Worm (Caenorhabditis elegans) whole organism, mixed stage, embryonic: ENCODE data around the gene C54D2.6.

Experiments used
- M03D4.4 ChIP-seq: sonication (generic microtip); optimal IDR thresholded peaks from 2 replicates; lab custom pipeline; 2017; ENCODE audit warnings: mild to moderate bottlenecking, missing genetic modification characterization, missing compliant biosample characterization
- bed-3 ChIP-seq: fragments of 200-800 bp; sonication (Bioruptor generic); optimal IDR thresholded peaks from 3 replicates; lab custom pipeline; 2018; ENCODE audit warnings: mild to moderate bottlenecking, missing genetic modification characterization, moderate library complexity, missing compliant biosample characterization
- blmp-1 ChIP-seq: fragments of 150-350 bp; optimal IDR thresholded peaks from 2 replicates; lab custom pipeline; 2014; ENCODE audit warnings: missing biosample characterization, missing genetic modification characterization
- ceh-39 ChIP-seq: fragments of 150-350 bp; optimal IDR thresholded peaks from 2 replicates; lab custom pipeline; 2014; ENCODE audit warnings: missing biosample characterization, missing genetic modification characterization
- ceh-43 ChIP-seq: fragments of 200-800 bp; sonication (Bioruptor generic); optimal IDR thresholded peaks from 2 replicates; lab custom pipeline; 2018; ENCODE audit warnings: mild to moderate bottlenecking, missing genetic modification characterization, moderate library complexity, missing compliant biosample characterization
- ceh-83 ChIP-seq: fragments of 200-800 bp; sonication (Bioruptor generic); optimal IDR thresholded peaks from 2 replicates; lab custom pipeline; 2018; ENCODE audit warnings: mild to moderate bottlenecking, missing genetic modification characterization, missing compliant biosample characterization
- ces-1 ChIP-seq: fragments of 150-350 bp; optimal IDR thresholded peaks from 2 replicates; lab custom pipeline; 2014; ENCODE audit warnings: missing biosample characterization, missing genetic modification reagents, missing genetic modification characterization
- cnd-1 ChIP-seq: fragments of 200-800 bp; sonication (Bioruptor generic); optimal IDR thresholded peaks from 2 replicates; lab custom pipeline; 2018; ENCODE audit warnings: mild to moderate bottlenecking, missing genetic modification characterization, missing compliant biosample characterization
- drap-1 ChIP-seq: fragments of 200-800 bp; sonication (Bioruptor generic); optimal IDR thresholded peaks from 3 replicates; lab custom pipeline; 2018; ENCODE audit warnings: mild to moderate bottlenecking, missing genetic modification characterization, missing compliant biosample characterization
- elt-1 ChIP-seq: sonication (generic microtip); optimal IDR thresholded peaks from 2 replicates; lab custom pipeline; 2017; ENCODE audit warnings: missing genetic modification characterization, mild to moderate bottlenecking, missing compliant biosample characterization, antibody characterized with exemption, moderate library complexity, borderline replicate concordance; ENCODE audit not compliant: insufficient read depth
- elt-3 ChIP-seq: fragments of 150-350 bp; optimal IDR thresholded peaks from 2 replicates; lab custom pipeline; 2014; ENCODE audit warnings: missing biosample characterization, missing genetic modification characterization
- flh-1 ChIP-seq: fragments of 200-800 bp; sonication (Bioruptor generic); optimal IDR thresholded peaks from 2 replicates; lab custom pipeline; 2018; ENCODE audit warnings: mild to moderate bottlenecking, missing genetic modification characterization, moderate library complexity, missing compliant biosample characterization
- ham-2 ChIP-seq: fragments of 200-800 bp; sonication (Bioruptor generic); optimal IDR thresholded peaks from 2 replicates; lab custom pipeline; 2018; ENCODE audit warnings: mild to moderate bottlenecking, missing genetic modification characterization, missing compliant biosample characterization
- hlh-1 ChIP-seq: fragments of 150-350 bp; optimal IDR thresholded peaks from 2 replicates; lab custom pipeline; 2014; ENCODE audit warnings: missing biosample characterization, missing genetic modification reagents, missing genetic modification characterization
- lin-13 ChIP-seq: fragments of 150-350 bp; optimal IDR thresholded peaks from 2 replicates; lab custom pipeline; 2014; ENCODE audit warnings: missing biosample characterization, missing genetic modification characterization
- lin-32 ChIP-seq: fragments of 200-800 bp; sonication (Bioruptor generic); optimal IDR thresholded peaks from 2 replicates; lab custom pipeline; 2018; ENCODE audit warnings: mild to moderate bottlenecking, missing genetic modification characterization, missing compliant biosample characterization
- lsy-2 ChIP-seq: fragments of 150-350 bp; optimal IDR thresholded peaks from 2 replicates; lab custom pipeline; 2014; ENCODE audit warnings: missing biosample characterization, missing genetic modification characterization
- mab-5 ChIP-seq: fragments of 150-350 bp; optimal IDR thresholded peaks from 2 replicates; lab custom pipeline; 2014; ENCODE audit warnings: missing biosample characterization, missing genetic modification characterization
- mep-1 ChIP-seq: fragments of 150-350 bp; optimal IDR thresholded peaks from 2 replicates; lab custom pipeline; 2017; ENCODE audit warnings: missing biosample characterization, missing genetic modification reagents, missing genetic modification characterization, inconsistent platforms
- mls-2 ChIP-seq: sonication (generic microtip); optimal IDR thresholded peaks from 2 replicates; lab custom pipeline; 2016; ENCODE audit warnings: mild to moderate bottlenecking, missing genetic modification characterization, moderate library complexity, missing compliant biosample characterization
- nhr-12 ChIP-seq: fragments of 150-350 bp; optimal IDR thresholded peaks from 2 replicates; lab custom pipeline; 2014; ENCODE audit warnings: missing biosample characterization, missing genetic modification characterization
- nhr-2 ChIP-seq: fragments of 150-350 bp; optimal IDR thresholded peaks from 2 replicates; lab custom pipeline; 2014; ENCODE audit warnings: missing biosample characterization, missing genetic modification characterization
- nhr-237 ChIP-seq: fragments of 150-350 bp; optimal IDR thresholded peaks from 2 replicates; lab custom pipeline; 2014; ENCODE audit warnings: missing biosample characterization, missing genetic modification characterization
- nhr-28 ChIP-seq: fragments of 150-350 bp; optimal IDR thresholded peaks from 2 replicates; lab custom pipeline; 2014; ENCODE audit warnings: missing biosample characterization, missing genetic modification characterization
- nhr-76 ChIP-seq: sonication (generic microtip); optimal IDR thresholded peaks from 2 replicates; lab custom pipeline; 2017; ENCODE audit warnings: missing biosample characterization, missing genetic modification characterization
- pha-4 ChIP-seq: fragments of 150-350 bp; optimal IDR thresholded peaks from 2 replicates; lab custom pipeline; 2018; ENCODE audit warnings: missing biosample characterization, missing genetic modification reagents, missing genetic modification characterization
- sem-2 ChIP-seq: fragments of 200-800 bp; sonication (Bioruptor generic); optimal IDR thresholded peaks from 2 replicates; lab custom pipeline; 2018; ENCODE audit warnings: mild to moderate bottlenecking, missing genetic modification characterization, missing compliant biosample characterization
- snpc-4 ChIP-seq: fragments of 150-350 bp; optimal IDR thresholded peaks from 2 replicates; lab custom pipeline; 2014; ENCODE audit warnings: missing biosample characterization, missing genetic modification characterization
- sptf-1 ChIP-seq: sonication (generic microtip); optimal IDR thresholded peaks from 2 replicates; lab custom pipeline; 2017; ENCODE audit warnings: mild to moderate bottlenecking, missing genetic modification characterization, moderate library complexity, missing compliant biosample characterization
- tbx-8 ChIP-seq: fragments of 200-800 bp; sonication (Bioruptor generic); optimal IDR thresholded peaks from 2 replicates; lab custom pipeline; 2018; ENCODE audit warnings: mild to moderate bottlenecking, missing genetic modification characterization, moderate library complexity, missing compliant biosample characterization
- unc-120 ChIP-seq: sonication (generic microtip); optimal IDR thresholded peaks from 2 replicates; lab custom pipeline; 2017; ENCODE audit warnings: missing genetic modification characterization, missing compliant biosample characterization; ENCODE audit not compliant: poor library complexity, severe bottlenecking
- unc-39 ChIP-seq: fragments of 150-350 bp; optimal IDR thresholded peaks from 2 replicates; lab custom pipeline; 2014; ENCODE audit warnings: missing biosample characterization, missing genetic modification characterization
- unc-62 ChIP-seq: fragments of 150-350 bp; optimal IDR thresholded peaks from 2 replicates; lab custom pipeline; 2014; ENCODE audit warnings: missing biosample characterization, missing genetic modification reagents, missing genetic modification characterization
- zip-8 ChIP-seq: fragments of 150-350 bp; optimal IDR thresholded peaks from 2 replicates; lab custom pipeline; 2014; ENCODE audit warnings: missing biosample characterization, missing genetic modification characterization
- ztf-11 ChIP-seq: fragments of 150-350 bp; optimal IDR thresholded peaks from 2 replicates; lab custom pipeline; 2014; ENCODE audit warnings: missing biosample characterization, missing genetic modification characterization

Gene C54D2.6

DNA sequence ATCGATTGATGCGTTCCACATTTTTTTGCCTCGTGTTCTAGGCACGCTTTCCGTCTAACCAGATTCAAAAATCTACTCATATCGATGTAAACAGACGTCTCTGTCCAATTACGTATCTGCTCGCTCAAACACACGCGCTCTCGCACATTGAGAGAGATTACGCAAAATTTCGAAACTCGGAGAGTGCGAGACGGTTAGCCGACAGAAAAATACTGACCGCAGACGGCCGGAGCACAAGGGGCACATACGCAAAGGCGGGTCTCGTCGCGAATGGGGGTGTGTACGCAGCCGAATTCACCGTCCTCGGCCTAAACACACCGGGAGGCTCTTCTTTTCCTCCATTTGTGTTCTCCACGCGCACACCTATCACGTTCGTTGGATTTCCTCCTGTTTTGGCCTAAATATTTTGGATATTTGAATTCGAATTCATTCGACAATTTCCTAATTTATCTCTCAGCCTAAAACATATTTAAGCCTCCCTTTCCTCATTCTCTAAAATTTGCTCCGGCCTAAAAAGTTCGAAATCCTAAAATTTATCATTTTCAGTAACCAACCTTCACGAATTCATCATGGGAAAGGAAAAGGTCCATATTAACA lies 24.1 kb downstream of the C54D2.6 start, which contains the start of gene eef-1A.2:
Gene eef-1A.2 (plus strand): TSS at position 547 of the 597 bp plus-strand sequence.
- TF ChIP-seq ceh-43 (GFP tag; lab: Kevin White, UChicago) (peak; percentile 40), mab-5 (tag; lab: Kevin White, UChicago) (no peak), pha-4 (tag; lab: Kevin White, UChicago) (peak; percentile 93), nhr-28 (tag; lab: Kevin White, UChicago) (no peak), elt-3 (tag; lab: Kevin White, UChicago) (peak; percentile 49), elt-1 (no peak), lin-32 (GFP tag; lab: Kevin White, UChicago) (peak; percentile 27), nhr-2 (tag; lab: Kevin White, UChicago) (peak; percentile 91), sptf-1 (peak; percentile 53), sem-2 (GFP tag; lab: Kevin White, UChicago) (peak; percentile 26), unc-39 (tag; lab: Kevin White, UChicago) (no peak), ces-1 (GFP tag; lab: Kevin White, UChicago) (peak; percentile 94), hlh-1 (tag; lab: Kevin White, UChicago) (peak; percentile 82), nhr-237 (peak; percentile 74), nhr-76 (no peak), ceh-83 (GFP tag; lab: Kevin White, UChicago) (no peak), flh-1 (GFP tag; lab: Kevin White, UChicago) (no peak), ceh-39 (tag; lab: Kevin White, UChicago) (peak; percentile 97), ham-2 (GFP tag; lab: Kevin White, UChicago) (peak; percentile 31), mep-1 (peak; percentile 90), cnd-1 (tag; lab: Kevin White, UChicago) (peak; percentile 55), lin-13 (tag; lab: Kevin White, UChicago) (peak; percentile 54), unc-120 (tag; lab: Kevin White, UChicago) (peak; percentile 64), zip-8 (tag; lab: Kevin White, UChicago) (no peak), drap-1 (GFP tag; lab: Kevin White, UChicago) (peak; percentile 71), mls-2 (peak; percentile 82), lsy-2 (tag; lab: Kevin White, UChicago) (peak; percentile 77), bed-3 (no peak), snpc-4 (tag; lab: Kevin White, UChicago) (no peak), ztf-11 (peak; percentile 47), unc-62 (GFP tag; lab: Kevin White, UChicago) (peak; percentile 73), M03D4.4 (tag; lab: Kevin White, UChicago) (peak; percentile 48), nhr-12 (tag; lab: Kevin White, UChicago) (no peak), blmp-1 (tag; lab: Kevin White, UChicago) (no peak), tbx-8 (GFP tag; lab: Kevin White, UChicago) (peak; percentile 5)

- TF ChIP-seq hlh-1 (tag; lab: Kevin White, UChicago) (no peak), elt-1 (no peak), ceh-39 (tag; lab: Kevin White, UChicago) (no peak), lin-32 (GFP tag; lab: Kevin White, UChicago) (no peak), nhr-2 (tag; lab: Kevin White, UChicago) (no peak), nhr-12 (tag; lab: Kevin White, UChicago) (no peak), nhr-28 (tag; lab: Kevin White, UChicago) (no peak), flh-1 (GFP tag; lab: Kevin White, UChicago) (no peak), elt-3 (tag; lab: Kevin White, UChicago) (no peak)
Observed at ce11 chrX:7817555-7817954, 29.8 kb downstream of the C54D2.6 start.

DNA sequence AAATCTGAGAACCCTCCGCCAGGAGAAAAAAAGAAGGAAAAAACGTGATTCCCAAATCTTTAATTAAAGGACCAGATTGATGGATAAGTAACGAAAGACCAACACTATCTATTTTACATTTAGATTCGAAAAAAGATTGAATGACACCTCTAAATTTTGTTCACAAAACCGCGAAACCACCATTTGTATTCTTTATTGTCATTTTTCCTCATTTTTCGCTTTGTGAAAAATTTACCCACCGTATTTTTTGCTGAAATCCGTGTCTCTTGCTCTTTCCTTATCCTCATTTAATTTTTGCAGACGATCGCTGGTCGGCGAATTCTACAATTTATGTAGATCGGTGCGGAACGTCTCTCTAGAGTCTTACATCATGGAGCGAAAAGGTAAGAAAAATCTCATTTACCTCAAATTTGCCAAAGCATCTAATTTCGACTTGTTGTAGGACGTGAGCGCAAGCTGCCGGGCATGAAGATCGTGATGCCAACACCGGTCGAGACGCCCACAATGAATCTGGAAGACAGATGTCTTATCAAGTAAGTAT lies 30.8 kb downstream of the C54D2.6 start, which contains the start of the genes sek-1 and R03G5.6:
Gene sek-1 (plus strand): TSS at position 301 of the 541 bp plus-strand sequence.
Gene R03G5.6 (minus strand): TSS at position 491 of the 541 bp plus-strand sequence.
- TF ChIP-seq nhr-2 (tag; lab: Kevin White, UChicago), result no peak
